Worm (Caenorhabditis elegans) whole organism, L1 larva: ENCODE data around the gene ZK856.16.

ENCODE experiments used
- F16B12.6 ChIP-seq: fragments of 150-350 bp; optimal IDR thresholded peaks from 2 replicates; lab custom pipeline; 2014; ENCODE audit warnings: missing biosample characterization, missing genetic modification characterization
- ama-1 ChIP-seq: fragments of 150-350 bp; optimal IDR thresholded peaks from 2 replicates; lab custom pipeline; 2014
- fkh-10 ChIP-seq: sonication (generic microtip); optimal IDR thresholded peaks from 2 replicates; lab custom pipeline; 2017; ENCODE audit warnings: missing biosample characterization, missing genetic modification reagents, missing genetic modification characterization
- mdl-1 ChIP-seq, 2 experiments: fragments of 150-350 bp; optimal IDR thresholded peaks; 2 replicates each; lab custom pipeline; 2014 to 2017; ENCODE audit warnings: missing biosample characterization in 2 of 2, missing genetic modification characterization in 2 of 2, inconsistent platforms in 1 of 2
- unc-62 ChIP-seq: fragments of 150-350 bp; optimal IDR thresholded peaks from 2 replicates; lab custom pipeline; 2014; ENCODE audit warnings: missing biosample characterization, missing genetic modification reagents, missing genetic modification characterization
- unc-98 ChIP-seq: fragments of 200-800 bp; sonication (Bioruptor generic); IDR thresholded peaks from 2 replicates; pipeline ENCODE4 v1.3.6; 2022; ENCODE audit warnings: missing genetic modification characterization, missing compliant biosample characterization
- xbp-1 ChIP-seq: sonication (generic microtip); optimal IDR thresholded peaks from 2 replicates; lab custom pipeline; 2016; ENCODE audit warnings: missing genetic modification characterization, missing compliant biosample characterization

DNA sequence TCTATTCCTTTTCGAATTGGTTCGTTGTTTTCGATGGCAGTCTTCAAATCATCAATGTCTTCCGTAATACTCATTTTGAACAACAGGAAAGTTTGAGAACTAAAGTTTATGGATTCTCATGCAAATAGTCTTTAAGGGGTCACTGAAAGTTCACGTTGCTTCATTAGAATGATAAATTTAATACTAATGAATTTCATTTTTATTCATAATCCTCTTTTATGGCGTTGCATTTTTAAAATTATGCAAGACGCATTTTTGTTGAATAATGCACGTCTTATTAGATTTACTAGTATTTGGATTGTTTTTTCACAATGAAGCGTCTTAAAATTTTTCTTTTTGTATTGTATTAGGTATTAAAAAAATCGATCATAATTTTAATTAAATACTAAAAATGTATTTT lies 37.7 kb upstream of the ZK856.16 start, which contains the start of gene C12D8.9:
- no peak for TF ChIP-seq fkh-10 (GFP tag; lab: Kevin White, UChicago)
- TF ChIP-seq unc-98 (GFP tag; lab: Robert Waterston, UW) = no peak
- TF ChIP-seq ama-1 (lab: Kevin White, UChicago) = no peak
- TF ChIP-seq F16B12.6 (tag; lab: Kevin White, UChicago) = no peak
- no peak for TF ChIP-seq mdl-1 (tag; optimal IDR thresholded peaks at IDR 0.05; lab: Kevin White, UChicago)
- TF ChIP-seq unc-62 (GFP tag; lab: Kevin White, UChicago) = no peak
- TF ChIP-seq xbp-1 = no peak
